Worm (Caenorhabditis elegans): ENCODE measurements around the gene vab-19.

The vab-19 gene

DNA sequence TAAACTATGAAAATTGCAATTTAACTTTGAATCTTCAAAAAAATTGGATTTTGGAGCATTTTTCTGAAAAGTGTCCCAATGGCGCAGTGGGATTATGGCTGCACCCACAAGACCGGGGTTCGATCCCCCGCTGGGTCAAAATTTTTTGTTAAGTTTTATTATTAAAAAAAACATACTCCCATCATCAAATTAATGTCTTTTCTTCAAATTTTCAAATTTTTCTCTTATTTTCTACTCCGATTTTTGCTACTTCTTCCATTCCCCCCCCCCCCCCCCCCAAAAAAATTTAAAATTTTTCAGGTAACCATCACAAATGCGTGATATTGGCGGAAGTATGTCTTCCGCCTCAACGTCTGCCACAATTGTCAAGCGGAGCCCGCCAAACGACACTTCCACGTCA is at the start of gene vab-19:
TSS of gene vab-19 (plus strand) at position 301 of the 400 bp plus-strand sequence.
- no peak for TF ChIP-seq unc-86 (tag; optimal IDR thresholded peaks at IDR 0.05)
- no peak for TF ChIP-seq fax-1 (tag; optimal IDR thresholded peaks at IDR 0.05)
- no peak for TF ChIP-seq ceh-19 (GFP tag; optimal IDR thresholded peaks at IDR 0.05)
- TF ChIP-seq hlh-13 (GFP tag; optimal IDR thresholded peaks at IDR 0.05), result no peak
- TF ChIP-seq hlh-15 (tag; optimal IDR thresholded peaks at IDR 0.05), result no peak
- TF ChIP-seq lim-6 (tag; optimal IDR thresholded peaks at IDR 0.05), result no peak
- no peak for TF ChIP-seq ama-1 (optimal IDR thresholded peaks at IDR 0.05)
- no peak for TF ChIP-seq unc-55 (GFP tag; optimal IDR thresholded peaks at IDR 0.05)
- no peak for TF ChIP-seq dve-1 (tag; optimal IDR thresholded peaks at IDR 0.05)
- no peak for TF ChIP-seq nhr-11 (tag; optimal IDR thresholded peaks at IDR 0.05)
- TF ChIP-seq ceh-2 (tag; optimal IDR thresholded peaks at IDR 0.05), result no peak
- TF ChIP-seq ets-4 (tag; optimal IDR thresholded peaks at IDR 0.05), result no peak
- TF ChIP-seq sdc-2 (tag; optimal IDR thresholded peaks at IDR 0.05), result no peak
- TF ChIP-seq sox-2 (GFP tag; IDR thresholded peaks at IDR 0.05), result no peak
- TF ChIP-seq rnt-1 (tag; optimal IDR thresholded peaks at IDR 0.05), result no peak
- TF ChIP-seq madf-2 (tag; optimal IDR thresholded peaks at IDR 0.05), result no peak
- no peak for TF ChIP-seq ceh-45 (GFP tag; IDR thresholded peaks at IDR 0.05)
- no peak for TF ChIP-seq ttx-3 (tag; optimal IDR thresholded peaks at IDR 0.05)

DNA sequence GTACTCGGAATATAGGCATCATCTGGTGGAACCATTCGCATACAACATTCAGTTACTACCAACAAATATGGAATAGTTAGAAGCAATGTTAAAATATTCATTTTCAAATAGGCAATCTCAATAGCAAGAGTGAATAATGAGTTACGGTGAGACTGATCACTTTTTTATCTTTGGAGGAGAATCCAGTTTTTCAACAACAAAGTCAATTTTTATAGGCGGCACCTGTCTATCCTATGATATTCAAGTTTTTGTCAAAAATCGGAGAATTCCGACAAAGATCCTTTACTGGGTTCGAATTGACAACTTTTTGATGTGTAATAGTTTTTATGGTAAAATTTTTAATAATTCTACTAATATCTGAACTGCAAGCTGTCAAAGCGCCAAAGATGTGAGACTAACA is 49.3 kb upstream of the vab-19 start, which contains the start of gene F16G10.11:
TSS of gene F16G10.11 (minus strand) at position 101 of the 400 bp plus-strand sequence.
- no peak for TF ChIP-seq lin-11 (tag; optimal IDR thresholded peaks at IDR 0.05)
- TF ChIP-seq eyg-1 (tag; optimal IDR thresholded peaks at IDR 0.05), result no peak
- no peak for TF ChIP-seq madf-2 (tag; optimal IDR thresholded peaks at IDR 0.05)
- TF ChIP-seq ztf-16 (tag; optimal IDR thresholded peaks at IDR 0.05), result no peak
- TF ChIP-seq odd-2 (tag; optimal IDR thresholded peaks at IDR 0.05), result no peak
- TF ChIP-seq hlh-13 (GFP tag; optimal IDR thresholded peaks at IDR 0.05), result no peak
- TF ChIP-seq sdc-2 (tag; optimal IDR thresholded peaks at IDR 0.05), result no peak
- no peak for TF ChIP-seq pqm-1 (tag; optimal IDR thresholded peaks at IDR 0.05)

DNA sequence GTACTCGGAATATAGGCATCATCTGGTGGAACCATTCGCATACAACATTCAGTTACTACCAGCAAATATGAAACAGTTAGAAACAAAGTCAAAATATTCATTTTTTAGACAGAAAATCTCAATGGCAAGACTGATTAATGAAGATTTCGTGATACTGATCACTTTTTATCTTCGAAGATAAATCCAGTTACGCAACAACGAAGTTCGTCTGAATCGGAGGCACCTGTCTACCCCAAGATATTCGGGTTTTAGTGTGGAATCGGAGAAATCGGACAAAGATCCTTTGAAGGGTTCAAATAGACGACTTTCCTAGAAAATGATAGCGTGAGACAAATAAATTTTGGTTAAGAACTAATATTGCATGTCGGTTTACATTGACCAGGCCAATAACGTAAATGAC is 47.2 kb upstream of the vab-19 start, which contains the start of gene F16G10.13:
TSS of gene F16G10.13 (minus strand) at position 101 of the 400 bp plus-strand sequence.
- TF ChIP-seq K02D7.2 (tag; optimal IDR thresholded peaks at IDR 0.05) (no peak), sdc-2 (tag; optimal IDR thresholded peaks at IDR 0.05) (no peak), madf-2 (tag; optimal IDR thresholded peaks at IDR 0.05) (no peak), ceh-34 (tag; optimal IDR thresholded peaks at IDR 0.05) (no peak), ttx-3 (tag; optimal IDR thresholded peaks at IDR 0.05) (no peak), ceh-2 (tag; optimal IDR thresholded peaks at IDR 0.05) (no peak), lin-11 (tag; optimal IDR thresholded peaks at IDR 0.05) (no peak), sox-4 (tag; optimal IDR thresholded peaks at IDR 0.05) (no peak), dmd-4 (tag; optimal IDR thresholded peaks at IDR 0.05; ENCODE audit: borderline replicate concordance) (no peak)

DNA sequence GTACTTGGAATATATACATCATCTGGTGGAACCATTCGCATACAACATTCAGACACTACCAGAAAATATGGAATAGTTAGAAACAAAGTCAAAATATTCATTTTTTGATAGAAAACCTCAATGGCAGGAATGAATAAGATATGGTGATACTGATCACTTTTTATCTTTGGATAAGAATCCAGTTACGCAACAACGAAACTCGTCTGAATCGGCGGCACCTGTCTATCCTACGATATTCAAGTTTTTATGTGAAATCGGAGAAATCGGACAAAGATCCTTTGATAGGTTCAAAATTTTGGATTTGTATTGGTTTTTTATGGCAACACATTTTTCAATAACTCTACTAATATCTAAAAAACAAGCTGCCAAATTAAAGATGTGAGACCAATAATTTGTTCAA is 44.2 kb upstream of the vab-19 start, which contains the start of gene F16G10.14:
TSS of gene F16G10.14 (minus strand) at position 101 of the 400 bp plus-strand sequence.
- TF ChIP-seq unc-3 (GFP tag; conservative IDR thresholded peaks at IDR 0.05), result no peak
- no peak for TF ChIP-seq unc-3 (tag; optimal IDR thresholded peaks at IDR 0.05)
- TF ChIP-seq F13H6.1 (tag; optimal IDR thresholded peaks at IDR 0.05), result no peak
- no peak for TF ChIP-seq mec-3 (tag; optimal IDR thresholded peaks at IDR 0.05; ENCODE audit: borderline replicate concordance)
- TF ChIP-seq ceh-9 (tag; optimal IDR thresholded peaks at IDR 0.05), result no peak
- no peak for TF ChIP-seq nfya-1 (tag; optimal IDR thresholded peaks at IDR 0.05)
- no peak for TF ChIP-seq ceh-18 (tag; optimal IDR thresholded peaks at IDR 0.05)
- TF ChIP-seq ceh-19 (GFP tag; optimal IDR thresholded peaks at IDR 0.05), result no peak
- TF ChIP-seq zip-5 (tag; optimal IDR thresholded peaks at IDR 0.05), result no peak
- no peak for TF ChIP-seq che-1 (tag; optimal IDR thresholded peaks at IDR 0.05)

DNA sequence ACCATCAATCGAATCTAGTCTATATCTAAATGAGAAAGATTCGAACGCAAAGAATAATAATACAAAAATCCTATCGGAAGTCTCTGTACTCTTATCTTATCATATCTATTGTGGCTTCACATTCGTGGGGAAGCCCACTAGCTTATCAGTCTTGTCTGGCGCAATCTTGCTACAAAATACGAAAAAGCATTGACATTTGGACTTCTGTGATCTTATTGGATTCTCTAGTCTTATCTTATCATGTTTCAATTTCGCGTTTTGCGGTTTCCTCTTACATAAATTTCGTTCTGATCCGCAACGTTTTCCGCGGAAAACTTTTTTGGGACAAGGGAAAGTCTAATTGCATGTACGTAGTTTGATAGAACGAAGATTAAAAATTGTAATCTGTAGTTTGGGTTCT is 43.3 kb upstream of the vab-19 start:
- TF ChIP-seq ceh-18 (tag; optimal IDR thresholded peaks at IDR 0.05) (no peak), fkh-10 (GFP tag; optimal IDR thresholded peaks at IDR 0.05) (no peak), lim-6 (tag; optimal IDR thresholded peaks at IDR 0.05) (no peak), Y22D7AL.16 (tag; optimal IDR thresholded peaks at IDR 0.05) (no peak), ceh-6 (GFP tag; optimal IDR thresholded peaks at IDR 0.05) (no peak), ceh-14 (tag; optimal IDR thresholded peaks at IDR 0.05) (no peak), syd-9 (tag; optimal IDR thresholded peaks at IDR 0.05) (no peak), ceh-30 (tag; optimal IDR thresholded peaks at IDR 0.05) (no peak), hlh-13 (GFP tag; optimal IDR thresholded peaks at IDR 0.05) (no peak), unc-55 (GFP tag; optimal IDR thresholded peaks at IDR 0.05) (no peak), nhr-11 (tag; optimal IDR thresholded peaks at IDR 0.05) (no peak), elt-2 (tag; optimal IDR thresholded peaks at IDR 0.05) (no peak), fax-1 (tag; optimal IDR thresholded peaks at IDR 0.05) (no peak), dve-1 (tag; optimal IDR thresholded peaks at IDR 0.05) (no peak), nfya-1 (tag; optimal IDR thresholded peaks at IDR 0.05) (no peak)

All from whole organism, late embryonic.